Worm (Caenorhabditis elegans) whole organism, L4/young adult: Measurements from ENCODE around the gene W01G7.4.

Source experiments
- W03F9.2 ChIP-seq: fragments of 150-350 bp; optimal IDR thresholded peaks from 2 replicates; lab custom pipeline; 2014; ENCODE audit warnings: missing biosample characterization, missing genetic modification characterization
- dao-5 ChIP-seq: sonication (generic microtip); optimal IDR thresholded peaks from 2 replicates; lab custom pipeline; 2016; ENCODE audit warnings: missing genotype, missing genetic modification characterization, moderate library complexity, missing compliant biosample characterization
- him-1 ChIP-seq: sonication (generic microtip); optimal IDR thresholded peaks from 2 replicates; lab custom pipeline; 2016; ENCODE audit warnings: missing genotype, missing genetic modification reagents, missing genetic modification characterization, missing compliant biosample characterization

DNA sequence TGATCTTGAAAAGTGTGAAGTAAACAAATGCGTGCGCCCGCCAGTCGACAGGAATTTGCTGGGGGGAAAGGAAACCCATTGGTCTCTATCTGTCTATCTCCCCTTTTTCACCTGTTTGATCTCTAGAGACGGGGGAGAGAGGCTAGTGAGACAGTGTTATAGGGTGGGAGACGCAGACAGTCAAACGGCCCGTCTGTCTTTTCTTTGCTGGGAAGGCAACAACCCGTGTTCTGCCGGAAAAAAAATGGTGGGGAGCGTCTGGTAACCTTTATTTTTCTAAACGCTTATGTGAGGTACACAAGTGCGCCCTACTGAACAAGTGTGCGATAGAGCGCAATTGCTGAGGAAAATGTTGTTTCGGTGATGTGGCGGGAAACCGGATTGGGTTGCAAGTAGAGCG lies 10.0 kb upstream of the W01G7.4 start:
- no peak for TF ChIP-seq him-1 (tag; lab: Kevin White, UChicago)
- no peak for TF ChIP-seq W03F9.2
- no peak for TF ChIP-seq dao-5 (tag; lab: Kevin White, UChicago)
